Worm (Caenorhabditis elegans) whole organism, L2 larva: Measurements from ENCODE around the gene F53F1.2.

ENCODE experiments used
- F13H6.1 ChIP-seq: sonication (generic microtip); optimal IDR thresholded peaks from 2 replicates; lab custom pipeline; 2016; ENCODE audit warnings: missing genetic modification characterization, missing compliant biosample characterization
- alr-1 ChIP-seq: fragments of 150-350 bp; optimal IDR thresholded peaks from 2 replicates; lab custom pipeline; 2014; ENCODE audit warnings: missing biosample characterization, missing genetic modification characterization
- ama-1 ChIP-seq: fragments of 150-350 bp; optimal IDR thresholded peaks from 2 replicates; lab custom pipeline; 2018; ENCODE audit warnings: inconsistent platforms
- blmp-1 ChIP-seq: sonication (generic microtip); optimal IDR thresholded peaks from 2 replicates; lab custom pipeline; 2017; ENCODE audit warnings: missing genetic modification characterization, mild to moderate bottlenecking, missing compliant biosample characterization, antibody characterized with exemption, moderate library complexity; ENCODE audit not compliant: insufficient read depth
- ceh-82 ChIP-seq: fragments of 150-350 bp; optimal IDR thresholded peaks from 2 replicates; lab custom pipeline; 2014; ENCODE audit warnings: missing biosample characterization, missing genetic modification characterization
- crh-2 ChIP-seq: sonication (generic microtip); optimal IDR thresholded peaks from 2 replicates; lab custom pipeline; 2017; ENCODE audit warnings: missing biosample characterization, missing genetic modification characterization
- elt-3 ChIP-seq: sonication (generic microtip); optimal IDR thresholded peaks from 2 replicates; lab custom pipeline; 2017; ENCODE audit warnings: missing biosample characterization, missing genetic modification characterization
- fos-1 ChIP-seq: fragments of 150-350 bp; optimal IDR thresholded peaks from 2 replicates; lab custom pipeline; 2014; ENCODE audit warnings: missing biosample characterization, missing genetic modification characterization
- lin-11 ChIP-seq: fragments of 150-350 bp; sonication (generic microtip); optimal IDR thresholded peaks from 2 replicates; lab custom pipeline; 2014; ENCODE audit warnings: missing biosample characterization, missing genetic modification characterization, inconsistent platforms, mixed read lengths
- lin-13 ChIP-seq: fragments of 150-350 bp; optimal IDR thresholded peaks from 2 replicates; lab custom pipeline; 2014; ENCODE audit warnings: missing biosample characterization, missing genetic modification reagents, missing genetic modification characterization
- lsy-2 ChIP-seq, 2 experiments: fragments of 150-350 bp in 1 of 2; sonication (generic microtip) in 1 of 2; optimal IDR thresholded peaks; 2 replicates each; lab custom pipeline; 2014 to 2017; ENCODE audit warnings: missing biosample characterization in 2 of 2, missing genetic modification characterization in 2 of 2
- mab-5 ChIP-seq: fragments of 150-350 bp; optimal IDR thresholded peaks from 2 replicates; lab custom pipeline; 2014; ENCODE audit warnings: missing biosample characterization, missing genetic modification characterization
- nhr-11 ChIP-seq: fragments of 150-350 bp; optimal IDR thresholded peaks from 2 replicates; lab custom pipeline; 2014; ENCODE audit warnings: missing biosample characterization, missing genetic modification characterization
- nhr-12 ChIP-seq: fragments of 150-350 bp; optimal IDR thresholded peaks from 2 replicates; lab custom pipeline; 2014; ENCODE audit warnings: missing biosample characterization, missing genetic modification characterization
- nhr-129 ChIP-seq: fragments of 150-350 bp; optimal IDR thresholded peaks from 2 replicates; lab custom pipeline; 2014; ENCODE audit warnings: missing biosample characterization, missing genetic modification characterization
- nhr-21 ChIP-seq: fragments of 150-350 bp; optimal IDR thresholded peaks from 2 replicates; lab custom pipeline; 2014; ENCODE audit warnings: missing biosample characterization, missing genetic modification characterization
- nhr-23 ChIP-seq: fragments of 150-350 bp; optimal IDR thresholded peaks from 2 replicates; lab custom pipeline; 2014; ENCODE audit warnings: missing biosample characterization, missing genetic modification reagents, missing genetic modification characterization
- nhr-25 ChIP-seq: fragments of 150-350 bp; sonication (generic microtip); optimal IDR thresholded peaks from 3 replicates; lab custom pipeline; 2014; ENCODE audit warnings: missing biosample characterization, missing genetic modification characterization
- peb-1 ChIP-seq: fragments of 150-350 bp; optimal IDR thresholded peaks from 2 replicates; lab custom pipeline; 2014; ENCODE audit warnings: missing biosample characterization, missing genetic modification characterization
- sma-3 ChIP-seq: sonication (generic microtip); optimal IDR thresholded peaks from 2 replicates; lab custom pipeline; 2016; ENCODE audit warnings: missing genetic modification reagents, missing genetic modification characterization, missing compliant biosample characterization
- sma-9 ChIP-seq, 2 experiments: fragments of 150-350 bp in 1 of 2; sonication (generic microtip) in 1 of 2; optimal IDR thresholded peaks; 2 replicates each; lab custom pipeline; 2014 to 2016; ENCODE audit warnings: missing genetic modification characterization in 2 of 2, mild to moderate bottlenecking in 1 of 2, missing biosample characterization in 1 of 2, missing compliant biosample characterization in 1 of 2, missing genetic modification reagents in 1 of 2, moderate library complexity in 1 of 2
- snpc-4 ChIP-seq: fragments of 150-350 bp; optimal IDR thresholded peaks from 2 replicates; lab custom pipeline; 2014; ENCODE audit warnings: missing biosample characterization, missing genetic modification characterization
- unc-39 ChIP-seq: fragments of 150-350 bp; optimal IDR thresholded peaks from 2 replicates; lab custom pipeline; 2014; ENCODE audit warnings: missing biosample characterization, missing genetic modification characterization
- unc-55 ChIP-seq: fragments of 150-350 bp; sonication (generic microtip); optimal IDR thresholded peaks from 3 replicates; lab custom pipeline; 2014; ENCODE audit warnings: missing biosample characterization, missing genetic modification reagents, missing genetic modification characterization
- ztf-1 ChIP-seq: fragments of 200-800 bp; sonication (Bioruptor generic); conservative IDR thresholded peaks from 2 replicates; pipeline ENCODE4 v1.3.6; 2022; ENCODE audit warnings: missing genetic modification characterization, missing compliant biosample characterization
- ztf-11 ChIP-seq: sonication (generic microtip); optimal IDR thresholded peaks from 2 replicates; lab custom pipeline; 2017; ENCODE audit warnings: missing biosample characterization, missing genetic modification characterization
- ztf-4 ChIP-seq: fragments of 150-350 bp; optimal IDR thresholded peaks from 2 replicates; lab custom pipeline; 2014; ENCODE audit warnings: missing biosample characterization, missing genetic modification characterization

Gene F53F1.2

DNA sequence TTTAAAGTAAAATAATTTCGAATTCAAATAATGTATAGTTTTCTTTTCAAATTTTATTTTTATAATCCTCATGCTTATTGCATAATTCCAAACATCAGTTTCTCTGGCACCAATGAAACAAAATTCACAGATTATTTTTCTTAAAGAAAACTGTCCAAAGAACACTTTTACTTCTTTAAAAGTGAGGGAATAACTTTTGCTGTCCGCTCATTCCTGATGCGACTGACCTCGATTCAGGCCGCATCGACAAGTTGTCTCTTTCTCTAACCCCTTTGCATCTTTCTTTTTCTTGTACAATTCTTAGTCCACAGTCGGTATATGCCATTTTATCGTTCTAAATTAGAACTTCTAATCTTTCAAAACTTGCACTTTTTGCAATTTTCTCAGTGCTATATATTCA, at the start of gene F53F1.2:
Gene F53F1.2, plus strand, starts transcription at position 306 of the 400 bp plus-strand sequence.
- TF ChIP-seq unc-39 (no peak), lin-13 (GFP tag; lab: Kevin White, UChicago) (no peak), nhr-11 (tag; lab: Kevin White, UChicago) (no peak), blmp-1 (tag; lab: Kevin White, UChicago) (peak; percentile 80), ztf-11 (no peak)

DNA sequence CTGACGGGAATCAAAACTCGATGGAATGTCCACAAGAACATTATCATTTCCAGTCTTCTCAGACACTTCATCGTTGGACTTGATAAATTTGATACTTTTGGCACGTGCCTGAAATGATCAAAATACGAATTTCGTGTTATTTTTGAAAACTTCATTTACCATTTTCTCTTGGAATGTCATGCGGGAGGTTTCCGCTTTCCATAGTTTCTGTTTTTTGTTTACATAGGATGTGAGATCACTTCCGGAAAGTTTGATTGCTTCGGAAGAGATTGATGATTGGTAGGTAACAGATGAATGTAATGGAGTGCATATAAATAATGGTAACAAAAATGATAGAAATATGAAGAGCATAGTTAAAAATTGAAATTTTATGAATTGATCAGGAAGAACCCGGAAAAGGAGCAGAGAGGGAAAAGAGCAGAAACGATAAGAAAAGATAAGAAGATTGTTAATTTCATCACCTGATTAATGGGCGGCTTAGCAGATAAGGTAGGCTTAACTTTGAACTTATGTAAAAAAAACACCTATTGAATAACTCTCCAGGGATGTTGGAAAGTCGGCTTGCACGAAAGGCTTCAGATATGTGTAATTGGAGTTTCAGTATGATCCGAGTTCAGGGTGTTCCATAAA, 48.8 kb upstream of the F53F1.2 start, which contains the start of gene F32H5.1:
Gene F32H5.1, minus strand, starts transcription at position 386 of the 630 bp plus-strand sequence.
- TF ChIP-seq snpc-4 (no peak), peb-1 (tag; lab: Kevin White, UChicago) (no peak), ztf-4 (tag; lab: Kevin White, UChicago) (no peak), nhr-23 (tag; lab: Kevin White, UChicago) (no peak), ceh-82 (no peak), unc-55 (GFP tag; lab: Kevin White, UChicago) (no peak), sma-9 (GFP tag; optimal IDR thresholded peaks at IDR 0.05; lab: Kevin White, UChicago) (peak; percentile 43), sma-9 (tag; optimal IDR thresholded peaks at IDR 0.05; lab: Kevin White, UChicago) (no peak), crh-2 (tag; lab: Kevin White, UChicago) (peak; percentile 13), fos-1 (peak; percentile 54), ztf-11 (no peak), blmp-1 (tag; lab: Kevin White, UChicago) (peak; percentile 19), ztf-1 (GFP tag; lab: Robert Waterston, UW) (no peak), mab-5 (tag; lab: Kevin White, UChicago) (no peak), nhr-129 (tag; lab: Kevin White, UChicago) (peak; percentile 63), alr-1 (tag; lab: Kevin White, UChicago) (no peak)

DNA sequence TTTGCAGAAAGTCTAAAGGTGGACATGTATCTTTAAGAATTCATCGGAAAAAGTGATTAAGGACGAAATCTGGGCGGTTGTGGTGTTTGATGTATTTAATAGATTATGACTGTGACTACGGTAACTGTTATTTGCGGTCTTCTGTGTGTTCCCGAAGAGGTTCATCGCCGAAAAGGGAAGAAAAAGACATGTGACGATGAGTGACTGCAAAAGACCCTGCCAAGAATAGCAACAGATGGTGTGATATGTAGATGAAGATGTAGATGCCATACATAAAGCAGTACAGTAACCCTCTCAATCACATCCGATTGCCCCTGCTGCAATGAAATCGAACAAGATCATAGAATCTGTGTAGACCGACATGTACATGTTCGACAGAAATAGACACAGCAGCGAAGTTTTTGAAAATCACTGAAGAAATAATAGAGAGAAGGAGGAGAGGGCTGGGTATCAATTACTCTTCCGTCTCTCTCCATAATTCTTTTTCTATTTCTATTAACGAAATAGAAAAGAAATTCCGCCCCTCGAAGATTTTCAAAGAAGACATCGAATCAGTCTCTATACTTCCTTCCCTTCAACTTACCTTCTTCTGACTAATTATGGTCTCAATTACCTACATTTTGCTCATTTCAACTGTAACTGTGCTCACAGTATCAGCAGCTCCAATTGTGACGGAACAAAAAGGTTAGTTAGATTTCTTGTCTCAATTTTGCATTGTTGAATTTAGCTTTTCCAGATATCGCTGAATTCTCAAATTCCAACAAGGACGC, 47.6 kb upstream of the F53F1.2 start, which contains the start of gene F32H5.3:
Gene F32H5.3, plus strand, starts transcription at position 513 of the 770 bp plus-strand sequence.
- no peak for TF ChIP-seq unc-55 (GFP tag; lab: Kevin White, UChicago)
- peak; percentile 44 for TF ChIP-seq nhr-21
- TF ChIP-seq ama-1 (lab: Kevin White, UChicago): peak; percentile 30
- no peak for TF ChIP-seq unc-39
- TF ChIP-seq nhr-25 (tag; lab: Kevin White, UChicago): peak; percentile 44
- no peak for TF ChIP-seq crh-2 (tag; lab: Kevin White, UChicago)
- TF ChIP-seq elt-3 (tag; lab: Kevin White, UChicago): no peak
- peak in 1 of 2 experiments; percentile 47 for TF ChIP-seq lsy-2 (tag; optimal IDR thresholded peaks at IDR 0.05; lab: Kevin White, UChicago)
- peak; percentile 12 for TF ChIP-seq blmp-1 (tag; lab: Kevin White, UChicago)
- peak; percentile 30 for TF ChIP-seq sma-3 (GFP tag; lab: Kevin White, UChicago)
- peak; percentile 23 for TF ChIP-seq sma-9 (GFP tag; optimal IDR thresholded peaks at IDR 0.05; lab: Kevin White, UChicago)
- no peak for TF ChIP-seq sma-9 (tag; optimal IDR thresholded peaks at IDR 0.05; lab: Kevin White, UChicago)

ce11 chrV:13360254-13360653, 46.4 kb upstream of the F53F1.2 start, which contains the start of gene F32H5.4:
F32H5.4 (plus strand) TSS chrV:13360554.
- TF ChIP-seq snpc-4 (no peak), blmp-1 (tag; lab: Kevin White, UChicago) (no peak), lsy-2 (tag; optimal IDR thresholded peaks at IDR 0.05; lab: Kevin White, UChicago) (no peak), F13H6.1 (tag; lab: Kevin White, UChicago) (no peak), nhr-12 (no peak), alr-1 (tag; lab: Kevin White, UChicago) (no peak)

ce11 chrV:13363415-13363814, 43.2 kb upstream of the F53F1.2 start, which contains the start of gene srg-46:
srg-46 (plus strand) TSS chrV:13363715.
- TF ChIP-seq snpc-4 (no peak), crh-2 (tag; lab: Kevin White, UChicago) (no peak), unc-55 (GFP tag; lab: Kevin White, UChicago) (no peak)

ce11 chrV:13364227-13364626, 42.4 kb upstream of the F53F1.2 start:
- TF ChIP-seq lin-11 (no peak), ceh-82 (no peak)
